Worm (Caenorhabditis elegans) whole organism, L4/young adult: ENCODE results near the gene T05A7.3.

ENCODE experiments used
- W03F9.2 ChIP-seq: fragments of 150-350 bp; optimal IDR thresholded peaks from 2 replicates; lab custom pipeline; 2014; ENCODE audit warnings: missing biosample characterization, missing genetic modification characterization
- dao-5 ChIP-seq: sonication (generic microtip); optimal IDR thresholded peaks from 2 replicates; lab custom pipeline; 2016; ENCODE audit warnings: missing genotype, missing genetic modification characterization, moderate library complexity, missing compliant biosample characterization
- him-1 ChIP-seq: sonication (generic microtip); optimal IDR thresholded peaks from 2 replicates; lab custom pipeline; 2016; ENCODE audit warnings: missing genotype, missing genetic modification reagents, missing genetic modification characterization, missing compliant biosample characterization

ce11 chrII:4674188-4674587 is 1.4 kb upstream of the T05A7.3 start:
- TF ChIP-seq W03F9.2 (tag; lab: Kevin White, UChicago) (no peak), him-1 (no peak), dao-5 (tag; lab: Kevin White, UChicago) (no peak)
